Worm (Caenorhabditis elegans): ENCODE data around the gene F53F1.2.

The F53F1.2 gene

ce11 chrV:13406032-13406431 is 584 bp upstream of the F53F1.2 start, which contains the start of gene cutl-1:
Gene cutl-1 (minus strand): TSS chrV:13406114.
- TF ChIP-seq hmbx-1 (tag; optimal IDR thresholded peaks at IDR 0.05) = no peak
- TF ChIP-seq tbx-37 (GFP tag; conservative IDR thresholded peaks at IDR 0.05) = no peak
- no peak for TF ChIP-seq tbx-11 (GFP tag; IDR thresholded peaks at IDR 0.05)
- no peak for TF ChIP-seq hnd-1 (tag; optimal IDR thresholded peaks at IDR 0.05)
- no peak for TF ChIP-seq ceh-13 (GFP tag; optimal IDR thresholded peaks at IDR 0.05)
- no peak for TF ChIP-seq B0310.2 (tag; optimal IDR thresholded peaks at IDR 0.05)
- no peak for TF ChIP-seq pes-1 (GFP tag; IDR thresholded peaks at IDR 0.05)
- TF ChIP-seq tra-4 (tag; optimal IDR thresholded peaks at IDR 0.05) = no peak
- TF ChIP-seq ceh-36 (tag; optimal IDR thresholded peaks at IDR 0.05) = no peak
- TF ChIP-seq ets-7 (tag; optimal IDR thresholded peaks at IDR 0.05) = no peak
- TF ChIP-seq aly-1 (tag; optimal IDR thresholded peaks at IDR 0.05) = no peak
- TF ChIP-seq sea-1 (GFP tag; conservative IDR thresholded peaks at IDR 0.05) = no peak
- no peak for TF ChIP-seq hmg-4 (GFP tag; optimal IDR thresholded peaks at IDR 0.05)
- TF ChIP-seq ama-1 (optimal IDR thresholded peaks at IDR 0.05) = no peak
- TF ChIP-seq F13C5.2 (tag; optimal IDR thresholded peaks at IDR 0.05) = no peak
- no peak for TF ChIP-seq flt-1 (GFP tag; IDR thresholded peaks at IDR 0.05)
- TF ChIP-seq scrt-1 (GFP tag; IDR thresholded peaks at IDR 0.05) = no peak

ce11 chrV:13407913-13408312 is 1.3 kb downstream of the F53F1.2 start, which contains the start of gene F53F1.3:
Gene F53F1.3 (plus strand): TSS chrV:13408242.
- TF ChIP-seq tra-4 (tag; optimal IDR thresholded peaks at IDR 0.05) = no peak
- TF ChIP-seq aly-1 (tag; optimal IDR thresholded peaks at IDR 0.05) = no peak
- TF ChIP-seq F13C5.2 (tag; optimal IDR thresholded peaks at IDR 0.05) = no peak
- TF ChIP-seq hmg-4 (GFP tag; optimal IDR thresholded peaks at IDR 0.05) = no peak
- TF ChIP-seq tbx-11 (GFP tag; IDR thresholded peaks at IDR 0.05) = no peak
- no peak for TF ChIP-seq ets-7 (tag; optimal IDR thresholded peaks at IDR 0.05)
- no peak for TF ChIP-seq hnd-1 (tag; optimal IDR thresholded peaks at IDR 0.05)

ce11 chrV:13408440-13408839 is 1.8 kb downstream of the F53F1.2 start:
- TF ChIP-seq sea-1 (GFP tag; conservative IDR thresholded peaks at IDR 0.05) (no peak), aly-1 (tag; optimal IDR thresholded peaks at IDR 0.05) (no peak), ceh-13 (GFP tag; optimal IDR thresholded peaks at IDR 0.05) (no peak), ceh-36 (tag; optimal IDR thresholded peaks at IDR 0.05) (no peak), B0310.2 (tag; optimal IDR thresholded peaks at IDR 0.05) (no peak), hnd-1 (tag; optimal IDR thresholded peaks at IDR 0.05) (no peak)

ce11 chrV:13409089-13409488 is 2.5 kb downstream of the F53F1.2 start:
- no peak for TF ChIP-seq ceh-13 (GFP tag; optimal IDR thresholded peaks at IDR 0.05)
- no peak for TF ChIP-seq B0310.2 (tag; optimal IDR thresholded peaks at IDR 0.05)
- no peak for TF ChIP-seq hmbx-1 (tag; optimal IDR thresholded peaks at IDR 0.05)
- TF ChIP-seq tra-4 (tag; optimal IDR thresholded peaks at IDR 0.05) = no peak
- no peak for TF ChIP-seq hmg-4 (GFP tag; optimal IDR thresholded peaks at IDR 0.05)
- TF ChIP-seq ets-7 (tag; optimal IDR thresholded peaks at IDR 0.05) = no peak
- TF ChIP-seq ama-1 (optimal IDR thresholded peaks at IDR 0.05) = no peak
- TF ChIP-seq ceh-36 (tag; optimal IDR thresholded peaks at IDR 0.05) = no peak
- TF ChIP-seq sea-1 (GFP tag; conservative IDR thresholded peaks at IDR 0.05) = no peak
- no peak for TF ChIP-seq hnd-1 (tag; optimal IDR thresholded peaks at IDR 0.05)

ce11 chrV:13410688-13411087 is 4.1 kb downstream of the F53F1.2 start, which contains the start of gene F53F1.4:
Gene F53F1.4 (plus strand): TSS chrV:13411077.
- TF ChIP-seq tbx-11 (GFP tag; IDR thresholded peaks at IDR 0.05) (no peak), hnd-1 (tag; optimal IDR thresholded peaks at IDR 0.05) (no peak), ets-7 (tag; optimal IDR thresholded peaks at IDR 0.05) (no peak), tra-4 (tag; optimal IDR thresholded peaks at IDR 0.05) (no peak), hmbx-1 (tag; optimal IDR thresholded peaks at IDR 0.05) (no peak), ama-1 (optimal IDR thresholded peaks at IDR 0.05) (no peak), ceh-13 (GFP tag; optimal IDR thresholded peaks at IDR 0.05) (no peak), sea-1 (GFP tag; conservative IDR thresholded peaks at IDR 0.05) (no peak), B0310.2 (tag; optimal IDR thresholded peaks at IDR 0.05) (no peak)

- TF ChIP-seq ceh-13 (GFP tag; optimal IDR thresholded peaks at IDR 0.05) (no peak), aly-1 (tag; optimal IDR thresholded peaks at IDR 0.05) (no peak), B0310.2 (tag; optimal IDR thresholded peaks at IDR 0.05) (no peak), F13C5.2 (tag; optimal IDR thresholded peaks at IDR 0.05) (no peak), tra-4 (tag; optimal IDR thresholded peaks at IDR 0.05) (no peak), ceh-36 (tag; optimal IDR thresholded peaks at IDR 0.05) (no peak), tbx-11 (GFP tag; IDR thresholded peaks at IDR 0.05) (no peak), ama-1 (optimal IDR thresholded peaks at IDR 0.05) (no peak), sea-1 (GFP tag; conservative IDR thresholded peaks at IDR 0.05) (no peak; the same call in 1 of the 2 replicates), tbx-37 (GFP tag; conservative IDR thresholded peaks at IDR 0.05) (no peak), scrt-1 (GFP tag; IDR thresholded peaks at IDR 0.05) (no peak)
Measured at ce11 chrV:13411225-13411991, 4.8 kb downstream of the F53F1.2 start.

- TF ChIP-seq sea-1 (GFP tag; conservative IDR thresholded peaks at IDR 0.05) (no peak), hmbx-1 (tag; optimal IDR thresholded peaks at IDR 0.05) (no peak), flt-1 (GFP tag; IDR thresholded peaks at IDR 0.05) (no peak), tbx-11 (GFP tag; IDR thresholded peaks at IDR 0.05) (no peak), tbx-37 (GFP tag; conservative IDR thresholded peaks at IDR 0.05) (no peak), ceh-36 (tag; optimal IDR thresholded peaks at IDR 0.05) (no peak), pes-1 (GFP tag; IDR thresholded peaks at IDR 0.05) (no peak)
Measured at ce11 chrV:13411992-13412298, 5.3 kb downstream of the F53F1.2 start.

- TF ChIP-seq ceh-13 (GFP tag; optimal IDR thresholded peaks at IDR 0.05) (no peak), ceh-36 (tag; optimal IDR thresholded peaks at IDR 0.05) (no peak), F13C5.2 (tag; optimal IDR thresholded peaks at IDR 0.05) (no peak), aly-1 (tag; optimal IDR thresholded peaks at IDR 0.05) (no peak), sea-1 (GFP tag; conservative IDR thresholded peaks at IDR 0.05) (no peak), hmbx-1 (tag; optimal IDR thresholded peaks at IDR 0.05) (no peak), hnd-1 (tag; optimal IDR thresholded peaks at IDR 0.05) (no peak), ets-7 (tag; optimal IDR thresholded peaks at IDR 0.05) (no peak), ama-1 (optimal IDR thresholded peaks at IDR 0.05) (no peak), pes-1 (GFP tag; IDR thresholded peaks at IDR 0.05) (no peak), B0310.2 (tag; optimal IDR thresholded peaks at IDR 0.05) (no peak), tbx-11 (GFP tag; IDR thresholded peaks at IDR 0.05) (no peak), scrt-1 (GFP tag; IDR thresholded peaks at IDR 0.05) (no peak), flt-1 (GFP tag; IDR thresholded peaks at IDR 0.05) (no peak), hmg-4 (GFP tag; optimal IDR thresholded peaks at IDR 0.05) (no peak), tbx-37 (GFP tag; conservative IDR thresholded peaks at IDR 0.05) (no peak), tra-4 (tag; optimal IDR thresholded peaks at IDR 0.05) (no peak)
Measured at ce11 chrV:13413301-13413700, 6.7 kb downstream of the F53F1.2 start.

Measured in whole organism, early embryonic.